Worm (Caenorhabditis elegans) whole organism, young adult: ENCODE results near the gene C27A2.8.

Experiments
- T07F8.4 ChIP-seq: sonication (generic microtip); optimal IDR thresholded peaks from 2 replicates; lab custom pipeline; 2016; ENCODE audit warnings: mild to moderate bottlenecking, missing genetic modification characterization, moderate library complexity, missing compliant biosample characterization
- ets-4 ChIP-seq: fragments of 200-800 bp; sonication (Bioruptor generic); optimal IDR thresholded peaks from 2 replicates; lab custom pipeline; 2018; ENCODE audit warnings: mild to moderate bottlenecking, missing genetic modification characterization, missing compliant biosample characterization
- tbp1 ChIP-seq: fragments of 200-800 bp; sonication (Bioruptor generic); optimal IDR thresholded peaks from 2 replicates; lab custom pipeline; 2018; ENCODE audit warnings: mild to moderate bottlenecking, missing genetic modification characterization, missing compliant biosample characterization
- ztf-26 ChIP-seq: sonication (generic microtip); optimal IDR thresholded peaks from 2 replicates; lab custom pipeline; 2017; ENCODE audit warnings: missing genetic modification characterization, missing compliant biosample characterization

DNA sequence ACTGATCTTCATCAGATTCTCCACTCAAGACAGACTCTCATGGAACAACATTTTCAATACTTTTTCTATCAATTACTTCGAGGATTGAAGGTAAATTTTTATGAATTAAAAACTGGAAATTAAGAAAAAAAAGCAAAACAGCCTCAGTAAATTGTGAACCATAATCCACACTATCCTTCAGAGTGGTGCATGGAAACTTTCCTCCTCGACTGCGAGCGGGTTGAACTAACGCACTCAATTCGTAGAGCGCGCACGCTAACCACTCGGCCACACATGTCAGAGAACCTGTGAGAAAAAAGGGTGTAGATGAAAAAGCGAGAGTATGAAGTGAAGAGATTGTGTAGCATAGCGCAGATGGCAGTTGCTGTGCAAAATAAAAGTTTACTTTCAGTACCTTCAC is 37.2 kb upstream of the C27A2.8 start:
- peak; percentile 98 for TF ChIP-seq tbp1
- peak; percentile 67 for TF ChIP-seq ets-4 (GFP tag; lab: Kevin White, UChicago)
- peak; percentile 73 for TF ChIP-seq T07F8.4 (tag; lab: Kevin White, UChicago)
- TF ChIP-seq ztf-26 (tag; lab: Kevin White, UChicago) = peak; percentile 86
